Worm (Caenorhabditis elegans) whole organism, L1 larva: ENCODE data around the gene fln-1.

Source experiments
- lin-13 ChIP-seq: fragments of 150-350 bp; optimal IDR thresholded peaks from 2 replicates; lab custom pipeline; 2014; ENCODE audit warnings: missing biosample characterization, missing genetic modification reagents, missing genetic modification characterization
- lin-14 ChIP-seq: fragments of 200-800 bp; sonication (Bioruptor generic); optimal IDR thresholded peaks from 2 replicates; lab custom pipeline; 2018; ENCODE audit warnings: mild to moderate bottlenecking, missing genetic modification characterization, moderate library complexity, missing compliant biosample characterization
- lir-3 ChIP-seq: sonication (generic microtip); optimal IDR thresholded peaks from 2 replicates; lab custom pipeline; 2016; ENCODE audit warnings: mild to moderate bottlenecking, missing genetic modification characterization, moderate library complexity, missing compliant biosample characterization; ENCODE audit not compliant: poor library complexity
- nhr-11 ChIP-seq: fragments of 150-350 bp; optimal IDR thresholded peaks from 2 replicates; lab custom pipeline; 2014; ENCODE audit warnings: missing biosample characterization, missing genetic modification characterization
- nhr-237 ChIP-seq: fragments of 150-350 bp; optimal IDR thresholded peaks from 2 replicates; lab custom pipeline; 2014; ENCODE audit warnings: missing biosample characterization, missing genetic modification characterization
- nhr-76 ChIP-seq: sonication (generic microtip); optimal IDR thresholded peaks from 2 replicates; lab custom pipeline; 2017; ENCODE audit warnings: missing biosample characterization, missing genetic modification characterization
- pax-3 ChIP-seq: fragments of 200-800 bp; sonication (Bioruptor generic); optimal IDR thresholded peaks from 2 replicates; lab custom pipeline; 2018; ENCODE audit warnings: mild to moderate bottlenecking, missing genetic modification characterization, moderate library complexity, missing compliant biosample characterization
- zag-1 ChIP-seq: fragments of 150-350 bp; optimal IDR thresholded peaks from 2 replicates; lab custom pipeline; 2014; ENCODE audit warnings: missing biosample characterization, missing genetic modification characterization
- ztf-11 ChIP-seq, 2 experiments: sonication (generic microtip); optimal IDR thresholded peaks; 2 replicates each; lab custom pipeline; 2016 to 2017; ENCODE audit warnings: missing genetic modification characterization in 2 of 2, missing biosample characterization in 1 of 2, missing compliant biosample characterization in 1 of 2
- ztf-4 ChIP-seq: fragments of 150-350 bp; optimal IDR thresholded peaks from 2 replicates; lab custom pipeline; 2014; ENCODE audit warnings: missing biosample characterization, missing genetic modification characterization

ce11 chrIV:386576-386975, 10.8 kb upstream of the fln-1 start, which contains the start of gene T07A9.14:
- TF ChIP-seq nhr-11: no peak
- no peak for TF ChIP-seq lir-3
- no peak for TF ChIP-seq lin-14 (GFP tag; lab: Kevin White, UChicago)
- TF ChIP-seq nhr-76 (tag; lab: Kevin White, UChicago): no peak
- no peak for TF ChIP-seq ztf-11 (tag; optimal IDR thresholded peaks at IDR 0.05; lab: Kevin White, UChicago)
- TF ChIP-seq nhr-237 (tag; lab: Kevin White, UChicago): no peak
- TF ChIP-seq lin-13 (GFP tag; lab: Kevin White, UChicago): no peak
- no peak for TF ChIP-seq pax-3 (tag; lab: Kevin White, UChicago)
- TF ChIP-seq zag-1 (tag; lab: Kevin White, UChicago): no peak
- TF ChIP-seq ztf-4 (tag; lab: Kevin White, UChicago): no peak
